Worm (Caenorhabditis elegans) whole organism, early embryonic: Measurements from ENCODE around the gene K07E3.2.

Experiments
- ceh-13 ChIP-seq: fragments of 200-800 bp; sonication (Bioruptor generic); optimal IDR thresholded peaks from 2 replicates; lab custom pipeline; 2018; ENCODE audit warnings: mild to moderate bottlenecking, missing genetic modification characterization, missing compliant biosample characterization
- ets-7 ChIP-seq: sonication (generic microtip); optimal IDR thresholded peaks from 2 replicates; lab custom pipeline; 2016; ENCODE audit warnings: missing genotype, missing genetic modification characterization, missing compliant biosample characterization
- flt-1 ChIP-seq: fragments of 200-800 bp; sonication (Bioruptor generic); IDR thresholded peaks from 2 replicates; pipeline ENCODE4 v1.3.6; 2022; ENCODE audit warnings: missing genetic modification characterization, missing compliant biosample characterization
- pes-1 ChIP-seq: fragments of 200-800 bp; sonication (Bioruptor generic); IDR thresholded peaks from 2 replicates; pipeline ENCODE4 v1.3.6; 2022; ENCODE audit warnings: missing genetic modification reagents, missing genetic modification characterization, missing compliant biosample characterization
- sea-1 ChIP-seq: fragments of 200-800 bp; sonication (Bioruptor generic); conservative IDR thresholded peaks from 2 replicates; pipeline ENCODE4 v1.3.6; 2022; ENCODE audit warnings: missing genetic modification characterization, missing compliant biosample characterization

DNA sequence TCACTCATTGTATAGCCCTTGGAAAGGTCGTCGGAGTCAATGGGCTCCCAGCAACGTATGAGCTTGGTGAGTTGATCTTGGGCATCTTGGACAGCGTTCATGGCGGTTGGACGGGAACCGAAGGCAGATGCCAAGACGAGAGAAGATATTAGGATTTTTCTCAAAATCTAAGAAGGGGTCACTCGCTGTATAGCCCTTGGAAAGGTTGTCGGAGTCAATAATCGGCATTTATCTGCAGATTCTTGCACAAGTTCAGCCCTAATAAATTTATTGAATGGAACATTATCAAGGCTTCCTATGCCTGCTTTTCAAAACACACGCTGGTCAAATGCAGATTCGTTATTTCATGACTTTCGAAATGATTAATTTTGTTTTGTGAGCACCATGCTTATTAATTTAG is 33.7 kb downstream of the K07E3.2 start, which contains the start of gene C02B8.7:
- no peak for TF ChIP-seq ets-7 (tag; lab: Kevin White, UChicago)
- TF ChIP-seq sea-1 (GFP tag; lab: Robert Waterston, UW), result no peak
- TF ChIP-seq flt-1, result no peak
- TF ChIP-seq pes-1 (GFP tag; lab: Robert Waterston, UW), result no peak
- TF ChIP-seq ceh-13 (GFP tag; lab: Kevin White, UChicago), result no peak
